Worm (Caenorhabditis elegans) whole organism, L1 larva: ENCODE measurements around the gene F27B3.6.

ENCODE experiments used
- C04F5.9 ChIP-seq: sonication (generic microtip); optimal IDR thresholded peaks from 2 replicates; lab custom pipeline; 2016; ENCODE audit warnings: missing genetic modification characterization, missing compliant biosample characterization
- C34B4.2 ChIP-seq: sonication (generic microtip); optimal IDR thresholded peaks from 2 replicates; lab custom pipeline; 2017; ENCODE audit warnings: mild to moderate bottlenecking, missing genetic modification characterization, missing compliant biosample characterization
- Y116A8C.19 ChIP-seq: sonication (generic microtip); optimal IDR thresholded peaks from 2 replicates; lab custom pipeline; 2016; ENCODE audit warnings: missing compliant biosample characterization, missing genetic modification characterization, borderline replicate concordance
- blmp-1 ChIP-seq: fragments of 150-350 bp; optimal IDR thresholded peaks from 2 replicates; lab custom pipeline; 2014; ENCODE audit warnings: missing biosample characterization, missing genetic modification characterization
- ceh-63 ChIP-seq: fragments of 200-800 bp; sonication (Bioruptor generic); optimal IDR thresholded peaks from 2 replicates; lab custom pipeline; 2018; ENCODE audit warnings: mild to moderate bottlenecking, missing genetic modification characterization, missing compliant biosample characterization
- ceh-8 ChIP-seq: fragments of 200-800 bp; sonication (Bioruptor generic); optimal IDR thresholded peaks from 2 replicates; lab custom pipeline; 2018; ENCODE audit warnings: mild to moderate bottlenecking, missing genetic modification characterization, moderate library complexity, missing compliant biosample characterization
- ceh-82 ChIP-seq, 3 experiments: fragments of 150-350 bp in 1 of 3; sonication (generic microtip) in 2 of 3; optimal IDR thresholded peaks; 2 replicates each; lab custom pipeline; 2014 to 2017; ENCODE audit warnings: missing biosample characterization in 3 of 3, missing genetic modification characterization in 3 of 3
- ceh-88 ChIP-seq: fragments of 200-800 bp; sonication (Bioruptor generic); IDR thresholded peaks from 2 replicates; pipeline ENCODE4 v1.3.6; 2022; ENCODE audit warnings: missing genetic modification characterization, missing compliant biosample characterization
- ceh-90 ChIP-seq: sonication (generic microtip); optimal IDR thresholded peaks from 2 replicates; lab custom pipeline; 2016; ENCODE audit warnings: missing genetic modification characterization, missing compliant biosample characterization
- ces-1 ChIP-seq: fragments of 150-350 bp; optimal IDR thresholded peaks from 2 replicates; lab custom pipeline; 2014; ENCODE audit warnings: missing biosample characterization, missing genetic modification reagents, missing genetic modification characterization
- dpl-1 ChIP-seq, 3 experiments: fragments of 150-350 bp in 2 of 3; sonication (generic microtip) in 1 of 3; optimal IDR thresholded peaks; 2 replicates each; lab custom pipeline; 2014 to 2017; ENCODE audit warnings: missing biosample characterization in 3 of 3, missing genetic modification characterization in 3 of 3, missing genetic modification reagents in 3 of 3
- efl-1 ChIP-seq, 4 experiments: fragments of 150-350 bp; optimal IDR thresholded peaks in 3 of 4; peaks in 1 of 4; 1 replicate in 1 of 4; 2 replicates in 3 of 4; lab custom pipeline; 2014; ENCODE audit warnings: missing biosample characterization in 2 of 4, missing genetic modification characterization in 2 of 4, missing genetic modification reagents in 2 of 4
- efl-3 ChIP-seq: fragments of 200-800 bp; sonication (Bioruptor generic); optimal IDR thresholded peaks from 2 replicates; lab custom pipeline; 2018; ENCODE audit warnings: mild to moderate bottlenecking, missing genetic modification characterization, missing compliant biosample characterization
- egl-27 ChIP-seq, 2 experiments: fragments of 150-350 bp in 1 of 2; sonication (generic microtip); optimal IDR thresholded peaks; 3 replicates each; lab custom pipeline; 2017 to 2018; ENCODE audit warnings: missing biosample characterization in 2 of 2, missing genetic modification characterization in 2 of 2, missing genetic modification reagents in 2 of 2
- hlh-17 ChIP-seq: fragments of 200-800 bp; sonication (Bioruptor generic); optimal IDR thresholded peaks from 2 replicates; lab custom pipeline; 2018; ENCODE audit warnings: missing genetic modification characterization, mild to moderate bottlenecking, missing compliant biosample characterization, moderate library complexity, borderline replicate concordance
- hlh-4 ChIP-seq: sonication (generic microtip); optimal IDR thresholded peaks from 2 replicates; lab custom pipeline; 2016; ENCODE audit warnings: mild to moderate bottlenecking, missing genetic modification characterization, missing compliant biosample characterization
- hpl-2 ChIP-seq: fragments of 150-350 bp; optimal IDR thresholded peaks from 2 replicates; lab custom pipeline; 2014; ENCODE audit warnings: missing biosample characterization, missing genetic modification reagents, missing genetic modification characterization
- irx-1 ChIP-seq: sonication (generic microtip); optimal IDR thresholded peaks from 2 replicates; lab custom pipeline; 2016; ENCODE audit warnings: missing genetic modification characterization, missing compliant biosample characterization
- isw-1 ChIP-seq: fragments of 200-800 bp; sonication (Bioruptor generic); IDR thresholded peaks from 2 replicates; pipeline ENCODE4 v1.3.6; 2022; ENCODE audit warnings: missing genetic modification characterization, missing compliant biosample characterization
- lin-14 ChIP-seq: fragments of 200-800 bp; sonication (Bioruptor generic); optimal IDR thresholded peaks from 2 replicates; lab custom pipeline; 2018; ENCODE audit warnings: mild to moderate bottlenecking, missing genetic modification characterization, moderate library complexity, missing compliant biosample characterization
- lin-35 ChIP-seq, 2 experiments: fragments of 150-350 bp; optimal IDR thresholded peaks; 2 replicates each; lab custom pipeline; 2014; ENCODE audit warnings: missing biosample characterization in 2 of 2, missing genetic modification characterization in 2 of 2, missing genetic modification reagents in 2 of 2
- lsy-2 ChIP-seq, 2 experiments: fragments of 150-350 bp; optimal IDR thresholded peaks; 2 replicates each; lab custom pipeline; 2014; ENCODE audit warnings: missing biosample characterization in 2 of 2, missing genetic modification characterization in 2 of 2
- mdl-1 ChIP-seq, 2 experiments: fragments of 150-350 bp; optimal IDR thresholded peaks; 2 replicates each; lab custom pipeline; 2014 to 2017; ENCODE audit warnings: missing biosample characterization in 2 of 2, missing genetic modification characterization in 2 of 2, inconsistent platforms in 1 of 2
- mep-1 ChIP-seq: fragments of 150-350 bp; optimal IDR thresholded peaks from 2 replicates; lab custom pipeline; 2014; ENCODE audit warnings: missing biosample characterization, missing genetic modification characterization
- nhr-11 ChIP-seq: fragments of 150-350 bp; optimal IDR thresholded peaks from 2 replicates; lab custom pipeline; 2014; ENCODE audit warnings: missing biosample characterization, missing genetic modification characterization
- nhr-12 ChIP-seq: sonication (generic microtip); optimal IDR thresholded peaks from 2 replicates; lab custom pipeline; 2017; ENCODE audit warnings: missing biosample characterization, missing genetic modification characterization
- nhr-19 ChIP-seq: fragments of 200-800 bp; sonication (Bioruptor generic); conservative IDR thresholded peaks from 2 replicates; pipeline ENCODE4 v1.3.6; 2022; ENCODE audit warnings: missing genetic modification characterization, missing compliant biosample characterization
- nhr-20 ChIP-seq: sonication (generic microtip); optimal IDR thresholded peaks from 2 replicates; lab custom pipeline; 2016; ENCODE audit warnings: mild to moderate bottlenecking, missing genetic modification characterization, missing compliant biosample characterization
- nhr-237 ChIP-seq: fragments of 150-350 bp; optimal IDR thresholded peaks from 2 replicates; lab custom pipeline; 2014; ENCODE audit warnings: missing biosample characterization, missing genetic modification characterization
- nhr-28 ChIP-seq: fragments of 150-350 bp; optimal IDR thresholded peaks from 2 replicates; lab custom pipeline; 2014; ENCODE audit warnings: missing biosample characterization, missing genetic modification characterization
- nhr-47 ChIP-seq: sonication (generic microtip); optimal IDR thresholded peaks from 2 replicates; lab custom pipeline; 2016; ENCODE audit warnings: mild to moderate bottlenecking, missing genetic modification characterization, moderate library complexity, missing compliant biosample characterization
- nhr-71 ChIP-seq: sonication (generic microtip); optimal IDR thresholded peaks from 2 replicates; lab custom pipeline; 2016; ENCODE audit warnings: mild to moderate bottlenecking, missing genetic modification characterization, moderate library complexity, missing compliant biosample characterization
- nhr-84 ChIP-seq: sonication (generic microtip); optimal IDR thresholded peaks from 2 replicates; lab custom pipeline; 2017; ENCODE audit warnings: missing biosample characterization, missing genetic modification characterization
- pax-3 ChIP-seq: fragments of 200-800 bp; sonication (Bioruptor generic); optimal IDR thresholded peaks from 2 replicates; lab custom pipeline; 2018; ENCODE audit warnings: mild to moderate bottlenecking, missing genetic modification characterization, moderate library complexity, missing compliant biosample characterization
- rnt-1 ChIP-seq: sonication (generic microtip); optimal IDR thresholded peaks from 2 replicates; lab custom pipeline; 2016; ENCODE audit warnings: mild to moderate bottlenecking, missing genetic modification characterization, moderate library complexity, missing compliant biosample characterization
- skn-1 ChIP-seq: fragments of 150-350 bp; optimal IDR thresholded peaks from 2 replicates; lab custom pipeline; 2014; ENCODE audit warnings: missing biosample characterization, missing genetic modification characterization
- snpc-4 ChIP-seq: fragments of 150-350 bp; optimal IDR thresholded peaks from 2 replicates; lab custom pipeline; 2014; ENCODE audit warnings: missing biosample characterization, missing genetic modification characterization
- snu-23 ChIP-seq: sonication (generic microtip); optimal IDR thresholded peaks from 2 replicates; lab custom pipeline; 2016; ENCODE audit warnings: missing genetic modification characterization, missing compliant biosample characterization
- sox-4 ChIP-seq: sonication (generic microtip); optimal IDR thresholded peaks from 2 replicates; lab custom pipeline; 2016; ENCODE audit warnings: missing genetic modification characterization, missing compliant biosample characterization
- swsn-7 ChIP-seq: sonication (generic microtip); optimal IDR thresholded peaks from 2 replicates; lab custom pipeline; 2016; ENCODE audit warnings: missing genetic modification characterization, missing compliant biosample characterization
- unc-130 ChIP-seq: fragments of 150-350 bp; optimal IDR thresholded peaks from 2 replicates; lab custom pipeline; 2017; ENCODE audit warnings: missing biosample characterization, missing genetic modification characterization, inconsistent platforms
- vab-15 ChIP-seq: sonication (generic microtip); optimal IDR thresholded peaks from 2 replicates; lab custom pipeline; 2017; ENCODE audit warnings: missing genotype, mild to moderate bottlenecking, missing genetic modification characterization, missing compliant biosample characterization
- xbp-1 ChIP-seq: sonication (generic microtip); optimal IDR thresholded peaks from 2 replicates; lab custom pipeline; 2016; ENCODE audit warnings: missing genetic modification characterization, missing compliant biosample characterization
- zip-4 ChIP-seq: fragments of 200-800 bp; sonication (Bioruptor generic); optimal IDR thresholded peaks from 2 replicates; lab custom pipeline; 2018; ENCODE audit warnings: mild to moderate bottlenecking, missing genetic modification characterization, moderate library complexity, missing compliant biosample characterization
- ztf-4 ChIP-seq: fragments of 150-350 bp; optimal IDR thresholded peaks from 2 replicates; lab custom pipeline; 2014; ENCODE audit warnings: missing biosample characterization, missing genetic modification characterization

The F27B3.6 gene

DNA sequence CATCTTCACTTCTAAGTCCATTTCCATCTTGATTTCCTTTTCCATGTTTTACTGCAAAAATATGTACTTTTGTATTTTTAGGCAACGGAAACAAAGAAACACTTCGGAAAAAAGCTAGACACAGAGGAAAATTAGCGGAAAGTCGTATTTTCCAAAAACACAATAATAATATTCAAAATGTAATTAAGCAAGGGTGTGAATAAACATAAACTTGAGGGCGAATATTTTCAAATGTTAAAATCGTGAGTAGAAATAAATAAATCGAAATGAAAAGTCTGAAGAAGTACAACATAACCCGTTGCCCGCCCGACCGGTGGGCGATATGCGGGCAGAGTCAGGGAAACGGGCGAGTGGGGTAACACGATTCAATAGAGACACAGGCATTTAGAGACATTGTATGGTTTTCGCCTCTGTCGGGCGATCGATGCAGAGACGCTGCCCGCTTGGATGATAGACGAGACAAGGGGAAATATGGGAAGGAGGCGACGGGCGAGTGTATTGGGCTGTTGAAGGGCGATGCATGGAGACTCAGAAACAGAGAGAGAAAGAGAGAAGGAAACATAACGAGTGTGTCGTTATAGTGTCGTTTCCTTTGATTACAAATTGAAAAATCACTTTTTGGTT, 41.3 kb downstream of the F27B3.6 start, which contains the start of gene C09E7.4:
Gene C09E7.4 (minus strand): TSS at position 51 of the 624 bp plus-strand sequence.
- TF ChIP-seq mep-1 (tag; lab: Kevin White, UChicago): peak; percentile 49
- TF ChIP-seq rnt-1 (tag; lab: Kevin White, UChicago): peak; percentile 34
- TF ChIP-seq dpl-1 (GFP tag; optimal IDR thresholded peaks at IDR 0.05; lab: Kevin White, UChicago): peak in 2 of 3 experiments; percentile 22 to 40
- TF ChIP-seq blmp-1: peak; percentile 0
- TF ChIP-seq Y116A8C.19 (tag; lab: Kevin White, UChicago): no peak
- peak in 1 of 2 experiments; percentile 3 for TF ChIP-seq efl-1 (optimal IDR thresholded peaks at IDR 0.05; lab: Kevin White, UChicago)
- no peak for TF ChIP-seq efl-1 (GFP tag; optimal IDR thresholded peaks at IDR 0.05 in 1 of 2; lab: Kevin White, UChicago)
- TF ChIP-seq nhr-237 (tag; lab: Kevin White, UChicago): no peak
- no peak for TF ChIP-seq egl-27 (tag; optimal IDR thresholded peaks at IDR 0.05; lab: Kevin White, UChicago)
- TF ChIP-seq lin-35 (GFP tag; optimal IDR thresholded peaks at IDR 0.05; lab: Kevin White, UChicago): peak in 1 of 2 experiments; percentile 28
- TF ChIP-seq irx-1 (tag; lab: Kevin White, UChicago): no peak
- TF ChIP-seq ceh-82 (tag; optimal IDR thresholded peaks at IDR 0.05; lab: Kevin White, UChicago): peak in 1 of 3 experiments; percentile 28
- TF ChIP-seq ztf-4 (tag; lab: Kevin White, UChicago): no peak
- TF ChIP-seq vab-15 (tag; lab: Kevin White, UChicago): no peak
- TF ChIP-seq pax-3 (tag; lab: Kevin White, UChicago): no peak
- no peak for TF ChIP-seq zip-4 (GFP tag; lab: Kevin White, UChicago)
- TF ChIP-seq skn-1 (tag; lab: Kevin White, UChicago): no peak
- TF ChIP-seq nhr-47 (tag; lab: Kevin White, UChicago): no peak
- no peak for TF ChIP-seq nhr-12 (tag; lab: Kevin White, UChicago)
- no peak for TF ChIP-seq ceh-63
- no peak for TF ChIP-seq ceh-8 (GFP tag; lab: Kevin White, UChicago)
- TF ChIP-seq nhr-28 (tag; lab: Kevin White, UChicago): no peak
- TF ChIP-seq xbp-1 (tag; lab: Kevin White, UChicago): no peak
- no peak for TF ChIP-seq swsn-7 (tag; lab: Kevin White, UChicago)
- no peak for TF ChIP-seq C34B4.2
- TF ChIP-seq snu-23: peak; percentile 46
- no peak for TF ChIP-seq C04F5.9 (tag; lab: Kevin White, UChicago)
- TF ChIP-seq isw-1 (GFP tag; lab: Robert Waterston, UW): no peak
- no peak for TF ChIP-seq hlh-4 (tag; lab: Kevin White, UChicago)
- no peak for TF ChIP-seq nhr-11
- no peak for TF ChIP-seq ces-1 (GFP tag; lab: Kevin White, UChicago)
- TF ChIP-seq lin-14 (GFP tag; lab: Kevin White, UChicago): peak; percentile 55
- no peak for TF ChIP-seq mdl-1 (tag; optimal IDR thresholded peaks at IDR 0.05; lab: Kevin White, UChicago)
- TF ChIP-seq efl-3 (GFP tag; lab: Kevin White, UChicago): no peak
- no peak for TF ChIP-seq hlh-17 (GFP tag; lab: Kevin White, UChicago)
- peak in 1 of 2 experiments; percentile 14 for TF ChIP-seq lsy-2 (tag; optimal IDR thresholded peaks at IDR 0.05; lab: Kevin White, UChicago)

ce11 chrIII:6532647-6533046, 45.8 kb downstream of the F27B3.6 start, which contains the start of gene srxa-5:
srxa-5 (plus strand) TSS chrIII:6532947.
- TF ChIP-seq nhr-84 (tag; lab: Kevin White, UChicago) (no peak), nhr-19 (no peak), nhr-47 (tag; lab: Kevin White, UChicago) (no peak), ceh-88 (no peak), ceh-90 (tag; lab: Kevin White, UChicago) (no peak), snpc-4 (tag; lab: Kevin White, UChicago) (no peak), nhr-12 (tag; lab: Kevin White, UChicago) (no peak), nhr-71 (no peak), unc-130 (no peak), C34B4.2 (no peak), hlh-17 (GFP tag; lab: Kevin White, UChicago) (no peak), pax-3 (tag; lab: Kevin White, UChicago) (no peak), efl-3 (GFP tag; lab: Kevin White, UChicago) (no peak), sox-4 (tag; lab: Kevin White, UChicago) (no peak), hpl-2 (no peak), nhr-20 (tag; lab: Kevin White, UChicago) (no peak), nhr-237 (tag; lab: Kevin White, UChicago) (no peak)
